Worm (Caenorhabditis elegans): Measurements from ENCODE around the gene Y97E10B.1.
A peak's percentile ranks its signal among the peaks of the same experiment; 100 is the strongest.

Gene Y97E10B.1

ce11 chrV:7978798-7979197, 35.1 kb downstream of the Y97E10B.1 start (continued):
- no peak for TF ChIP-seq cebp-1 (GFP tag; IDR thresholded peaks at IDR 0.05)
- TF ChIP-seq cebp-1 (tag; optimal IDR thresholded peaks at IDR 0.05): peak; percentile 44
- TF ChIP-seq hlh-26 (GFP tag; conservative IDR thresholded peaks at IDR 0.05): no peak
- no peak for TF ChIP-seq ztf-26 (tag; optimal IDR thresholded peaks at IDR 0.05)
- no peak for TF ChIP-seq madf-10 (tag; optimal IDR thresholded peaks at IDR 0.05)
- no peak for TF ChIP-seq ceh-79 (tag; optimal IDR thresholded peaks at IDR 0.05)
- no peak for TF ChIP-seq tlf-1 (GFP tag; optimal IDR thresholded peaks at IDR 0.05)
- no peak for TF ChIP-seq lsl-1 (GFP tag; optimal IDR thresholded peaks at IDR 0.05)
- no peak for TF ChIP-seq ztf-22 (GFP tag; optimal IDR thresholded peaks at IDR 0.05)
- TF ChIP-seq nhr-80 (tag; optimal IDR thresholded peaks at IDR 0.05): peak; percentile 44
- no peak for TF ChIP-seq T07F8.4 (tag; optimal IDR thresholded peaks at IDR 0.05)
- no peak for TF ChIP-seq chd-7 (tag; optimal IDR thresholded peaks at IDR 0.05)
- no peak for TF ChIP-seq athp-1 (tag; optimal IDR thresholded peaks at IDR 0.05)
- TF ChIP-seq attf-5 (GFP tag; optimal IDR thresholded peaks at IDR 0.05): peak; percentile 62
- no peak for TF ChIP-seq ztf-25 (GFP tag; IDR thresholded peaks at IDR 0.05)
- TF ChIP-seq ztf-3 (GFP tag; optimal IDR thresholded peaks at IDR 0.05): no peak
- TF ChIP-seq dpff-1 (tag; optimal IDR thresholded peaks at IDR 0.05): no peak
- no peak for TF ChIP-seq madf-8 (GFP tag; conservative IDR thresholded peaks at IDR 0.05)
- TF ChIP-seq snpc-1.3 (tag; optimal IDR thresholded peaks at IDR 0.05; ENCODE audit: insufficient read depth): no peak
- peak; percentile 44; the same call in 1 of the 2 replicates for TF ChIP-seq dox-1 (GFP tag; IDR thresholded peaks at IDR 0.05)
- no peak for TF ChIP-seq F57A8.1 (GFP tag; optimal IDR thresholded peaks at IDR 0.05)
- TF ChIP-seq aptf-2 (GFP tag; conservative IDR thresholded peaks at IDR 0.05): no peak
- TF ChIP-seq lin-26 (GFP tag; IDR thresholded peaks at IDR 0.05): no peak
- no peak for TF ChIP-seq B0261.1 (tag; optimal IDR thresholded peaks at IDR 0.05)
- TF ChIP-seq sea-2 (GFP tag; IDR thresholded peaks at IDR 0.05): no peak
- no peak for TF ChIP-seq zfh-2 (GFP tag; conservative IDR thresholded peaks at IDR 0.05)
- TF ChIP-seq ceh-91 (GFP tag; IDR thresholded peaks at IDR 0.05): no peak
- TF ChIP-seq rec-8 (tag; optimal IDR thresholded peaks at IDR 0.05): no peak
- no peak for TF ChIP-seq F57C9.4 (tag; optimal IDR thresholded peaks at IDR 0.05)
- TF ChIP-seq B0336.3 (GFP tag; IDR thresholded peaks at IDR 0.05): no peak
- peak; percentile 49 for TF ChIP-seq ceh-27 (GFP tag; optimal IDR thresholded peaks at IDR 0.05)
- no peak for TF ChIP-seq mel-28 (tag; optimal IDR thresholded peaks at IDR 0.05; ENCODE audit: borderline replicate concordance)
- no peak for TF ChIP-seq B0035.1 (tag; optimal IDR thresholded peaks at IDR 0.05)
- 0 out of 2 replicates have a peak, but pooled peaks have one; percentile 22 for TF ChIP-seq mcd-1 (GFP tag; IDR thresholded peaks at IDR 0.05)
- TF ChIP-seq ceh-100 (GFP tag; IDR thresholded peaks at IDR 0.05): no peak
- TF ChIP-seq ztf-18 (tag; optimal IDR thresholded peaks at IDR 0.05): no peak
- TF ChIP-seq akir-1 (GFP tag; optimal IDR thresholded peaks at IDR 0.05): no peak
- no peak for TF ChIP-seq gei-17 (GFP tag; optimal IDR thresholded peaks at IDR 0.05)
- no peak for TF ChIP-seq tbx-9 (tag; optimal IDR thresholded peaks at IDR 0.05; ENCODE audit: borderline replicate concordance)
- no peak for TF ChIP-seq snpc-4 (GFP tag; optimal IDR thresholded peaks at IDR 0.05)
- peak in 2 of 4 experiments; percentile 14 to 22 for TF ChIP-seq snpc-4 (tag; optimal IDR thresholded peaks at IDR 0.05)
- no peak for TF ChIP-seq ztf-28 (GFP tag; IDR thresholded peaks at IDR 0.05)
- no peak for TF ChIP-seq aptf-3 (GFP tag; IDR thresholded peaks at IDR 0.05)
- no peak for TF ChIP-seq pha-4 (tag; optimal IDR thresholded peaks at IDR 0.05)
- TF ChIP-seq repo-1 (tag; optimal IDR thresholded peaks at IDR 0.05): no peak
- TF ChIP-seq F10E7.11 (tag; optimal IDR thresholded peaks at IDR 0.05): no peak
- no peak for TF ChIP-seq F52B5.7 (tag; optimal IDR thresholded peaks at IDR 0.05)
- TF ChIP-seq T26A5.8 (tag; optimal IDR thresholded peaks at IDR 0.05): no peak
- TF ChIP-seq nhr-27 (tag; optimal IDR thresholded peaks at IDR 0.05): no peak
- TF ChIP-seq zim-3 (tag; optimal IDR thresholded peaks at IDR 0.05): no peak

All from whole organism, young adult.